Worm (Caenorhabditis elegans) whole organism, young adult: ENCODE data around the gene ubc-26.

Source experiments
- dox-1 ChIP-seq: fragments of 200-800 bp; sonication (Bioruptor generic); IDR thresholded peaks from 2 replicates; pipeline ENCODE4 v1.3.6; 2022; ENCODE audit warnings: missing genetic modification reagents, missing genetic modification characterization, missing compliant biosample characterization
- nfya-1 ChIP-seq: sonication (generic microtip); optimal IDR thresholded peaks from 2 replicates; lab custom pipeline; 2017; ENCODE audit warnings: antibody characterized with exemption, missing compliant biosample characterization, missing genetic modification characterization, borderline replicate concordance; ENCODE audit not compliant: insufficient read depth
- pbrm-1 ChIP-seq: fragments of 200-800 bp; sonication (Bioruptor generic); IDR thresholded peaks from 2 replicates; pipeline ENCODE4 v1.3.6; 2022; ENCODE audit warnings: missing genetic modification reagents, missing genetic modification characterization, missing compliant biosample characterization
- pha-4 ChIP-seq: fragments of 150-350 bp; sonication (generic microtip); optimal IDR thresholded peaks from 2 replicates; lab custom pipeline; 2014; ENCODE audit warnings: missing biosample characterization, missing genetic modification reagents, missing genetic modification characterization
- unc-130 ChIP-seq: sonication (generic microtip); optimal IDR thresholded peaks from 2 replicates; lab custom pipeline; 2016; ENCODE audit warnings: missing genetic modification reagents, missing genetic modification characterization, missing compliant biosample characterization

ce11 chrII:2884810-2885209, 15.3 kb downstream of the ubc-26 start, which contains the start of gene pigw-1:
- TF ChIP-seq dox-1 (no peak), pha-4 (tag; lab: Kevin White, UChicago) (no peak), unc-130 (no peak), nfya-1 (tag; lab: Kevin White, UChicago) (no peak), pbrm-1 (GFP tag; lab: Robert Waterston, UW) (no peak)
